Fruit fly (Drosophila melanogaster): ENCODE data around the gene sNPF-R.

DNA sequence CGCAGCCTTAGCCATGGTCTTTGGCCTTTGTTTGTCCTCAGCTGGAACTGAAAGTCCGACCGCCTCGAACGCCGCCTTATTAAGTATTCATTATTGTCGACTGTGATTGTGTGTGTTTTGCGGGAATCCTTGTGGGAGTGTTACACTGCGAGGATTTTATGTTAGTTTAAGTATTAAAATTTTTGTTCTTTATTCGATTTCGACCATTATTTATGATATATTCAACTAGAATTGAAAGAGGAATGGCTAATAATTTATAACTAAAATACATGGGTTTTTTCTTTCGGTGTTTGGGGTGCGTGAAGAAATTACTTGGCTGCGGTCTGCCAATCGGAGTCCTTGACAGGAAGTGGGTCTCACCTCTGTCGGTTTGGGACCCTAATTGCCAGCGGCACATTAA is 26.3 kb downstream of the sNPF-R start:
- TF ChIP-seq kay (GFP tag; ENCODE audit: borderline replicate concordance), result no peak
- TF ChIP-seq CG1620 (GFP tag; optimal IDR thresholded peaks at IDR 0.05), result no peak
- TF ChIP-seq CG14711 (tag; optimal IDR thresholded peaks at IDR 0.05), result no peak
- TF ChIP-seq pad (GFP tag; optimal IDR thresholded peaks at IDR 0.05), result no peak
- no peak for TF ChIP-seq Hr96 (GFP tag; optimal IDR thresholded peaks at IDR 0.05)
- no peak for TF ChIP-seq Crg-1 (GFP tag; optimal IDR thresholded peaks at IDR 0.05)
- no peak for TF ChIP-seq CG11617 (GFP tag; optimal IDR thresholded peaks at IDR 0.05)
- no peak for TF ChIP-seq bab1 (GFP tag; optimal IDR thresholded peaks at IDR 0.05)
- no peak for TF ChIP-seq CG12768 (GFP tag; optimal IDR thresholded peaks at IDR 0.05)
- no peak for TF ChIP-seq CG33017 (tag; optimal IDR thresholded peaks at IDR 0.05)
- TF ChIP-seq ovo (GFP tag; optimal IDR thresholded peaks at IDR 0.05), result no peak
- no peak for TF ChIP-seq Clk (GFP tag; optimal IDR thresholded peaks at IDR 0.05)
